Fruit fly (Drosophila melanogaster) whole organism, adult: ENCODE measurements around the gene CG6567.

Experiments used
- CG11617 ChIP-seq: fragments of 200-800 bp; sonication (Bioruptor generic); optimal IDR thresholded peaks from 2 replicates; lab custom pipeline; 2017; ENCODE audit warnings: mild to moderate bottlenecking, missing biosample characterization, missing genetic modification reagents, missing genetic modification characterization
- CG12768 ChIP-seq: fragments of 200-800 bp; sonication (Bioruptor generic); optimal IDR thresholded peaks from 2 replicates; lab custom pipeline; 2017; ENCODE audit warnings: missing biosample characterization, missing genetic modification characterization, mild to moderate bottlenecking, moderate library complexity, missing genetic modification reagents
- CG14711 ChIP-seq: fragments of 200-800 bp; sonication (Bioruptor generic); optimal IDR thresholded peaks from 2 replicates; lab custom pipeline; 2018; ENCODE audit warnings: missing biosample characterization, mild to moderate bottlenecking, missing genetic modification characterization, moderate library complexity
- CG1620 ChIP-seq: fragments of 200-800 bp; sonication (Bioruptor generic); optimal IDR thresholded peaks from 2 replicates; lab custom pipeline; 2016; ENCODE audit warnings: missing biosample characterization, missing genetic modification characterization
- CG33017 ChIP-seq: fragments of 200-800 bp; sonication (Bioruptor generic); optimal IDR thresholded peaks from 2 replicates; lab custom pipeline; 2018; ENCODE audit warnings: missing biosample characterization, mild to moderate bottlenecking, missing genetic modification characterization, moderate library complexity
- CG5204 ChIP-seq: fragments of 200-800 bp; sonication (Bioruptor generic); optimal IDR thresholded peaks from 2 replicates; lab custom pipeline; 2016; ENCODE audit warnings: missing biosample characterization, missing genetic modification characterization
- CG7045 ChIP-seq: fragments of 200-800 bp; sonication (Bioruptor generic); optimal IDR thresholded peaks from 2 replicates; lab custom pipeline; 2017; ENCODE audit warnings: missing biosample characterization, mild to moderate bottlenecking, missing genetic modification characterization
- CG7101 ChIP-seq: fragments of 200-800 bp; sonication (Bioruptor generic); optimal IDR thresholded peaks from 2 replicates; lab custom pipeline; 2018; ENCODE audit warnings: missing biosample characterization, mild to moderate bottlenecking, missing genetic modification characterization, moderate library complexity
- Clk ChIP-seq: fragments of 200-800 bp; sonication (Bioruptor generic); optimal IDR thresholded peaks from 2 replicates; lab custom pipeline; 2017; ENCODE audit warnings: missing biosample characterization, missing genetic modification characterization
- Crg-1 ChIP-seq: fragments of 200-800 bp; sonication (Bioruptor generic); optimal IDR thresholded peaks from 2 replicates; lab custom pipeline; 2016; ENCODE audit warnings: missing biosample characterization, missing genetic modification characterization
- Hr96 ChIP-seq: fragments of 200-800 bp; sonication (Bioruptor generic); optimal IDR thresholded peaks from 2 replicates; lab custom pipeline; 2016; ENCODE audit warnings: missing biosample characterization, missing genetic modification characterization
- Mnt ChIP-seq: fragments of 200-800 bp; sonication (Bioruptor generic); optimal IDR thresholded peaks from 2 replicates; lab custom pipeline; 2016; ENCODE audit warnings: missing biosample characterization, mild to moderate bottlenecking, missing genetic modification characterization
- bab1 ChIP-seq: fragments of 200-800 bp; sonication (Bioruptor generic); optimal IDR thresholded peaks from 3 replicates; lab custom pipeline; 2019; ENCODE audit warnings: missing biosample characterization, mild to moderate bottlenecking, missing genetic modification characterization, moderate library complexity
- cic ChIP-seq: fragments of 200-800 bp; sonication (Bioruptor generic); optimal IDR thresholded peaks from 2 replicates; lab custom pipeline; 2017; ENCODE audit warnings: missing biosample characterization, mild to moderate bottlenecking, missing genetic modification characterization, moderate library complexity
- cnc ChIP-seq, 2 experiments: fragments of >200 bp; optimal IDR thresholded peaks; 2 replicates each; lab custom pipeline; 2017
- kay ChIP-seq: fragments of 200-800 bp; sonication (Bioruptor generic); peaks from one replicate; lab custom pipeline; 2016; ENCODE audit warnings: missing biosample characterization, missing genetic modification characterization, borderline replicate concordance
- ovo ChIP-seq: fragments of 200-800 bp; sonication (Bioruptor generic); optimal IDR thresholded peaks from 2 replicates; lab custom pipeline; 2016; ENCODE audit warnings: missing biosample characterization, missing genetic modification characterization
- pad ChIP-seq: fragments of 200-800 bp; sonication (Bioruptor generic); optimal IDR thresholded peaks from 3 replicates; lab custom pipeline; 2017; ENCODE audit warnings: missing biosample characterization, missing genetic modification characterization, mild to moderate bottlenecking, moderate library complexity, missing genetic modification reagents
- tj ChIP-seq: fragments of 200-800 bp; sonication (Bioruptor generic); optimal IDR thresholded peaks from 3 replicates; lab custom pipeline; 2017; ENCODE audit warnings: missing biosample characterization, mild to moderate bottlenecking, missing genetic modification characterization, moderate library complexity
- toe ChIP-seq: fragments of 200-800 bp; sonication (Bioruptor generic); optimal IDR thresholded peaks from 2 replicates; lab custom pipeline; 2016; ENCODE audit warnings: missing biosample characterization, missing genetic modification characterization

Gene CG6567

dm6 chr3R:10826796-10827524, 27.3 kb downstream of the CG6567 start, which contains the start of gene Cad86C:
Gene Cad86C, plus strand, starts transcription at chr3R:10827079.
- TF ChIP-seq tj (GFP tag; lab: Kevin White, UChicago) (peak; percentile 94), CG5204 (GFP tag; lab: Kevin White, UChicago) (no peak), CG7045 (GFP tag; lab: Kevin White, UChicago) (peak; percentile 10), Mnt (no peak), cic (GFP tag; lab: Kevin White, UChicago) (no peak), bab1 (GFP tag; lab: Kevin White, UChicago) (peak; percentile 51), pad (GFP tag; lab: Kevin White, UChicago) (no peak), cnc (optimal IDR thresholded peaks at IDR 0.05; lab: Kevin White, UChicago) (no peak), Crg-1 (no peak)

dm6 chr3R:10815032-10815431, 39.2 kb downstream of the CG6567 start, which contains the start of the genes CG14693 and TTLL15:
Gene CG14693, minus strand, starts transcription at chr3R:10815047.
Gene TTLL15, plus strand, starts transcription at chr3R:10815288.
- TF ChIP-seq cic (GFP tag; lab: Kevin White, UChicago): no peak
- no peak for TF ChIP-seq tj (GFP tag; lab: Kevin White, UChicago)
- TF ChIP-seq kay (GFP tag; lab: Kevin White, UChicago): peak; percentile 82
- TF ChIP-seq CG1620 (GFP tag; lab: Kevin White, UChicago): no peak

dm6 chr3R:10803855-10804254, 50.4 kb downstream of the CG6567 start, which contains the start of gene CG14692:
Gene CG14692, minus strand, starts transcription at chr3R:10803955.
- TF ChIP-seq bab1 (GFP tag; lab: Kevin White, UChicago) (no peak), cnc (optimal IDR thresholded peaks at IDR 0.05; lab: Kevin White, UChicago) (no peak), CG11617 (GFP tag; lab: Kevin White, UChicago) (no peak), toe (GFP tag; lab: Kevin White, UChicago) (no peak), Mnt (no peak), Crg-1 (no peak), cic (GFP tag; lab: Kevin White, UChicago) (no peak), ovo (GFP tag; lab: Kevin White, UChicago) (no peak), tj (GFP tag; lab: Kevin White, UChicago) (no peak), CG33017 (no peak), CG7101 (no peak), kay (GFP tag; lab: Kevin White, UChicago) (no peak), CG5204 (GFP tag; lab: Kevin White, UChicago) (no peak), CG1620 (GFP tag; lab: Kevin White, UChicago) (no peak), CG14711 (tag; lab: Kevin White, UChicago) (no peak), Clk (no peak), Hr96 (no peak), CG12768 (GFP tag; lab: Kevin White, UChicago) (no peak), pad (GFP tag; lab: Kevin White, UChicago) (no peak), CG7045 (GFP tag; lab: Kevin White, UChicago) (no peak)
